Fruit fly (Drosophila melanogaster) whole organism, embryonic: ENCODE data around the gene Pde11.

ENCODE experiments used
- Blimp-1 ChIP-seq: fragments of 200-800 bp; sonication (Bioruptor generic); optimal IDR thresholded peaks from 3 replicates; lab custom pipeline; 2018; ENCODE audit warnings: missing biosample characterization, missing genetic modification characterization, mild to moderate bottlenecking, moderate library complexity, missing genetic modification reagents
- CG10321 ChIP-seq: fragments of 200-800 bp; sonication (Bioruptor generic); IDR thresholded peaks from 2 replicates; pipeline ENCODE4 v1.3.6; 2022; ENCODE audit warnings: missing biosample characterization, missing genetic modification characterization
- CG10431 ChIP-seq: fragments of 200-800 bp; sonication (Bioruptor generic); optimal IDR thresholded peaks from 3 replicates; lab custom pipeline; 2018; ENCODE audit warnings: missing biosample characterization, mild to moderate bottlenecking, missing genetic modification characterization
- CG10979 ChIP-seq: fragments of 200-800 bp; sonication (Bioruptor generic); optimal IDR thresholded peaks from 2 replicates; lab custom pipeline; 2018; ENCODE audit warnings: missing biosample characterization, mild to moderate bottlenecking, missing genetic modification characterization, moderate library complexity
- CG12299 ChIP-seq: fragments of 200-800 bp; sonication (Bioruptor generic); optimal IDR thresholded peaks from 2 replicates; lab custom pipeline; 2018; ENCODE audit warnings: missing biosample characterization, mild to moderate bottlenecking, missing genetic modification characterization
- CG13894 ChIP-seq: fragments of 200-800 bp; sonication (Bioruptor generic); optimal IDR thresholded peaks from 3 replicates; lab custom pipeline; 2018; ENCODE audit warnings: missing biosample characterization, mild to moderate bottlenecking, missing genetic modification characterization, moderate library complexity
- CG1602 ChIP-seq: fragments of 200-800 bp; sonication (Bioruptor generic); optimal IDR thresholded peaks from 3 replicates; lab custom pipeline; 2016; ENCODE audit warnings: missing biosample characterization, missing genetic modification characterization
- CG1603 ChIP-seq: fragments of 200-800 bp; sonication (Bioruptor generic); optimal IDR thresholded peaks from 2 replicates; lab custom pipeline; 2019; ENCODE audit warnings: missing biosample characterization, mild to moderate bottlenecking, missing genetic modification characterization, moderate library complexity
- CG17802 ChIP-seq: fragments of 200-800 bp; sonication (Bioruptor generic); optimal IDR thresholded peaks from 2 replicates; lab custom pipeline; 2018; ENCODE audit warnings: missing biosample characterization, mild to moderate bottlenecking, missing genetic modification characterization, moderate library complexity
- CG2678 ChIP-seq: fragments of 200-800 bp; sonication (Bioruptor generic); optimal IDR thresholded peaks from 3 replicates; lab custom pipeline; 2019; ENCODE audit warnings: missing biosample characterization, mild to moderate bottlenecking, missing genetic modification characterization, moderate library complexity
- CG32772 ChIP-seq: fragments of 200-800 bp; sonication (Bioruptor generic); IDR thresholded peaks from 2 replicates; pipeline ENCODE4 v1.3.6; 2022; ENCODE audit warnings: missing biosample characterization, missing genetic modification characterization
- CG3281 ChIP-seq: fragments of 200-800 bp; sonication (Bioruptor generic); optimal IDR thresholded peaks from 3 replicates; lab custom pipeline; 2017; ENCODE audit warnings: missing biosample characterization, mild to moderate bottlenecking, missing genetic modification characterization
- CG43689 ChIP-seq: fragments of 200-800 bp; sonication (Bioruptor generic); IDR thresholded peaks from 2 replicates; pipeline ENCODE4 v1.3.6; 2022; ENCODE audit warnings: missing biosample characterization, missing genetic modification characterization
- CG6254 ChIP-seq: fragments of 200-800 bp; sonication (Bioruptor generic); optimal IDR thresholded peaks from 3 replicates; lab custom pipeline; 2017; ENCODE audit warnings: mild to moderate bottlenecking, missing biosample characterization, missing genetic modification reagents, missing genetic modification characterization
- CG6654 ChIP-seq: fragments of 200-800 bp; sonication (Bioruptor generic); optimal IDR thresholded peaks from 2 replicates; lab custom pipeline; 2017; ENCODE audit warnings: missing biosample characterization, mild to moderate bottlenecking, missing genetic modification characterization
- CG6813 ChIP-seq: fragments of 200-800 bp; sonication (Bioruptor generic); optimal IDR thresholded peaks from 2 replicates; lab custom pipeline; 2017; ENCODE audit warnings: missing biosample characterization, missing genetic modification characterization, mild to moderate bottlenecking, moderate library complexity, missing genetic modification reagents
- CG8290 ChIP-seq, 3 experiments: fragments of 200-800 bp; sonication (Bioruptor generic); optimal IDR thresholded peaks; 2 replicates each; lab custom pipeline; 2016 to 2019; ENCODE audit warnings: missing biosample characterization in 3 of 3, missing genetic modification characterization in 3 of 3, mild to moderate bottlenecking in 2 of 3, moderate library complexity in 1 of 3
- CG8388 ChIP-seq: fragments of 200-800 bp; sonication (Bioruptor generic); optimal IDR thresholded peaks from 2 replicates; lab custom pipeline; 2019; ENCODE audit warnings: missing biosample characterization, mild to moderate bottlenecking, missing genetic modification characterization, moderate library complexity
- Dfd ChIP-seq, 2 experiments: fragments of >200 bp; optimal IDR thresholded peaks; 2 replicates each; lab custom pipeline; 2017; ENCODE audit warnings: missing biosample characterization in 2 of 2, missing genetic modification characterization in 2 of 2
- Dll ChIP-seq: fragments of 200-800 bp; sonication (Bioruptor generic); IDR thresholded peaks from 4 replicates; pipeline ENCODE4 v1.3.6; 2022; ENCODE audit warnings: missing biosample characterization, missing genetic modification characterization; ENCODE audit not compliant: partially characterized antibody
- Hr78 ChIP-seq, 2 experiments: fragments of 200-800 bp in 1 of 2; fragments of >200 bp in 1 of 2; sonication (Bioruptor generic) in 1 of 2; optimal IDR thresholded peaks; 2 replicates each; lab custom pipeline; 2017 to 2019; ENCODE audit warnings: missing biosample characterization in 2 of 2, missing genetic modification characterization in 2 of 2, mild to moderate bottlenecking in 1 of 2, moderate library complexity in 1 of 2
- Opbp ChIP-seq: fragments of 200-800 bp; sonication (Bioruptor generic); IDR thresholded peaks from 3 replicates; pipeline ENCODE4 v1.3.6; 2022; ENCODE audit warnings: missing biosample characterization, missing genetic modification characterization; ENCODE audit not compliant: partially characterized antibody
- Optix ChIP-seq: fragments of 200-800 bp; sonication (Bioruptor generic); IDR thresholded peaks from 3 replicates; pipeline ENCODE4 v1.3.6; 2022; ENCODE audit warnings: missing biosample characterization, missing genetic modification characterization
- Pdp1 ChIP-seq, 2 experiments: fragments of 200-800 bp; sonication (Bioruptor generic); optimal IDR thresholded peaks; 3 replicates each; lab custom pipeline; 2016; ENCODE audit warnings: missing biosample characterization in 2 of 2, missing genetic modification characterization in 2 of 2, mild to moderate bottlenecking in 1 of 2, moderate library complexity in 1 of 2
- Sry-β ChIP-seq: fragments of 200-800 bp; sonication (Bioruptor generic); optimal IDR thresholded peaks from 2 replicates; lab custom pipeline; 2018; ENCODE audit warnings: missing biosample characterization, mild to moderate bottlenecking, missing genetic modification characterization, moderate library complexity
- Xrp1 ChIP-seq: fragments of 200-800 bp; sonication (Bioruptor generic); IDR thresholded peaks from 2 replicates; pipeline ENCODE4 v1.3.6; 2022; ENCODE audit warnings: missing biosample characterization, missing genetic modification characterization
- bab2 ChIP-seq: fragments of 200-800 bp; sonication (Bioruptor generic); optimal IDR thresholded peaks from 2 replicates; lab custom pipeline; 2016; ENCODE audit warnings: missing biosample characterization, missing genetic modification characterization
- bowl ChIP-seq: fragments of 200-800 bp; sonication (Bioruptor generic); IDR thresholded peaks from 2 replicates; pipeline ENCODE4 v1.3.6; 2022; ENCODE audit warnings: missing biosample characterization, missing genetic modification characterization
- btn ChIP-seq: fragments of 200-800 bp; sonication (Bioruptor generic); optimal IDR thresholded peaks from 2 replicates; lab custom pipeline; 2016; ENCODE audit warnings: missing biosample characterization, missing genetic modification characterization
- cg ChIP-seq: fragments of 200-800 bp; sonication (Bioruptor generic); optimal IDR thresholded peaks from 3 replicates; lab custom pipeline; 2019; ENCODE audit warnings: missing biosample characterization, mild to moderate bottlenecking, missing genetic modification characterization, moderate library complexity
- chif ChIP-seq, 2 experiments: fragments of 200-800 bp; sonication (Bioruptor generic); optimal IDR thresholded peaks; 3 replicates each; lab custom pipeline; 2016; ENCODE audit warnings: missing biosample characterization in 2 of 2, missing genetic modification characterization in 2 of 2
- crp ChIP-seq, 2 experiments: fragments of 200-800 bp; sonication (Bioruptor generic); optimal IDR thresholded peaks; 2 replicates in 1 of 2; 3 replicates in 1 of 2; lab custom pipeline; 2017; ENCODE audit warnings: missing biosample characterization in 2 of 2, missing genetic modification characterization in 2 of 2, mild to moderate bottlenecking in 1 of 2, moderate library complexity in 1 of 2
- ems ChIP-seq: fragments of 200-800 bp; sonication (Bioruptor generic); optimal IDR thresholded peaks from 3 replicates; lab custom pipeline; 2016; ENCODE audit warnings: missing biosample characterization, missing genetic modification characterization
- ewg ChIP-seq: fragments of 200-800 bp; sonication (Bioruptor generic); optimal IDR thresholded peaks from 3 replicates; lab custom pipeline; 2017; ENCODE audit warnings: mild to moderate bottlenecking, missing biosample characterization, missing genetic modification reagents, missing genetic modification characterization
- fd3F ChIP-seq: fragments of 200-800 bp; sonication (Bioruptor generic); optimal IDR thresholded peaks from 2 replicates; lab custom pipeline; 2018; ENCODE audit warnings: missing biosample characterization, mild to moderate bottlenecking, missing genetic modification characterization, moderate library complexity
- gcm ChIP-seq: fragments of 200-800 bp; sonication (Bioruptor generic); optimal IDR thresholded peaks from 2 replicates; lab custom pipeline; 2019; ENCODE audit warnings: missing biosample characterization, mild to moderate bottlenecking, missing genetic modification characterization, moderate library complexity
- gsb ChIP-seq: fragments of 200-800 bp; sonication (Bioruptor generic); IDR thresholded peaks from 2 replicates; pipeline ENCODE4 v1.3.6; 2022; ENCODE audit warnings: missing biosample characterization, missing genetic modification characterization
- gt ChIP-seq: fragments of 200-800 bp; sonication (Bioruptor generic); IDR thresholded peaks from 2 replicates; pipeline ENCODE4 v1.3.6; 2022; ENCODE audit warnings: missing biosample characterization, missing genetic modification characterization
- hbn ChIP-seq: fragments of 200-800 bp; sonication (Bioruptor generic); IDR thresholded peaks from 2 replicates; pipeline ENCODE4 v1.3.6; 2022; ENCODE audit warnings: missing biosample characterization, missing genetic modification characterization; ENCODE audit not compliant: partially characterized antibody
- mirr ChIP-seq: fragments of 200-800 bp; sonication (Bioruptor generic); optimal IDR thresholded peaks from 3 replicates; lab custom pipeline; 2018; ENCODE audit warnings: missing biosample characterization, mild to moderate bottlenecking, missing genetic modification characterization
- oc ChIP-seq: fragments of 200-800 bp; sonication (Bioruptor generic); optimal IDR thresholded peaks from 2 replicates; lab custom pipeline; 2018; ENCODE audit warnings: missing biosample characterization, mild to moderate bottlenecking, missing genetic modification characterization, moderate library complexity
- odd ChIP-seq: fragments of 200-800 bp; sonication (Bioruptor generic); optimal IDR thresholded peaks from 2 replicates; lab custom pipeline; 2017; ENCODE audit warnings: missing biosample characterization, mild to moderate bottlenecking, missing genetic modification characterization
- otp ChIP-seq: fragments of 200-800 bp; sonication (Bioruptor generic); IDR thresholded peaks from 3 replicates; pipeline ENCODE4, ENCODE4 v1.3.6; 2022; ENCODE audit warnings: missing biosample characterization, missing genetic modification characterization
- phol ChIP-seq: fragments of 200-800 bp; sonication (Bioruptor generic); optimal IDR thresholded peaks from 3 replicates; lab custom pipeline; 2018; ENCODE audit warnings: missing biosample characterization, mild to moderate bottlenecking, missing genetic modification characterization, moderate library complexity
- psq ChIP-seq: fragments of 200-800 bp; sonication (Bioruptor generic); optimal IDR thresholded peaks from 2 replicates; lab custom pipeline; 2017; ENCODE audit warnings: missing biosample characterization, missing genetic modification characterization
- schlank ChIP-seq: fragments of 200-800 bp; sonication (Bioruptor generic); optimal IDR thresholded peaks from 2 replicates; lab custom pipeline; 2018; ENCODE audit warnings: missing biosample characterization, mild to moderate bottlenecking, missing genetic modification characterization
- slbo ChIP-seq: fragments of 200-800 bp; sonication (Bioruptor generic); IDR thresholded peaks from 2 replicates; pipeline ENCODE4 v1.3.6; 2022; ENCODE audit warnings: missing biosample characterization, missing genetic modification characterization
- slou ChIP-seq: fragments of 200-800 bp; sonication (Bioruptor generic); optimal IDR thresholded peaks from 3 replicates; lab custom pipeline; 2016; ENCODE audit warnings: missing biosample characterization, missing genetic modification characterization
- tgo ChIP-seq: fragments of 200-800 bp; sonication (Bioruptor generic); IDR thresholded peaks from 3 replicates; pipeline ENCODE4 v1.3.6; 2022; ENCODE audit warnings: missing biosample characterization, missing genetic modification characterization
- vvl ChIP-seq: fragments of 200-800 bp; sonication (Bioruptor generic); IDR thresholded peaks from 2 replicates; pipeline ENCODE4 v1.3.6; 2022; ENCODE audit warnings: missing biosample characterization, missing genetic modification characterization

Pde11 gene

DNA sequence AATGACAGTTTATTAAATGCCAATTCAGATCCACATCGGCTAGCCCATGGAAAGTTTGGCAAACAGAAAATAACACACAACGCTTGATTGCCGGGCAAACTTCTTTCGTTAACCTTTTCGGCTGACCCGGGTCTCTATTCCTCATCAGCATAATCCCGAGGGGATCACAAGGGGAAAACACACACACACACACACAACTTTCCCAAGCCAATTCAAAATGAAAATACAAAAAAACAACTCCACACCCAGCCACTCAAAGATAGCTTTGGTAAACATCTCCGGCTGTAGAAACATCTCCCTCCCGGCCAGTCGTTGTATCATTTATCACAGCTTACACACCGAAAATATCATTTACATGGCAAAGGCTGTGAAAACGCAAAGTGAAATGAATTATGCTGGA, 30.0 kb upstream of the Pde11 start:
- TF ChIP-seq Xrp1 (GFP tag; lab: Robert Waterston, UW) (0 out of 2 replicates have a peak, but pooled peaks have one; percentile 11), mirr (GFP tag; lab: Kevin White, UChicago) (no peak), phol (tag; lab: Kevin White, UChicago) (no peak), Pdp1 (GFP tag; optimal IDR thresholded peaks at IDR 0.05; lab: Kevin White, UChicago) (no peak), CG6813 (GFP tag; lab: Kevin White, UChicago) (no peak), slbo (GFP tag; lab: Robert Waterston, UW) (no peak), CG10431 (peak; percentile 19), gcm (no peak), CG6654 (GFP tag; lab: Kevin White, UChicago) (no peak), crp (GFP tag; optimal IDR thresholded peaks at IDR 0.05; lab: Kevin White, UChicago) (no peak), CG3281 (no peak), CG1602 (GFP tag; lab: Kevin White, UChicago) (no peak), Hr78 (GFP tag; optimal IDR thresholded peaks at IDR 0.05; lab: Kevin White, UChicago) (peak in 1 of 2 experiments; percentile 54), gsb (GFP tag; lab: Robert Waterston, UW) (no peak), CG13894 (tag; lab: Kevin White, UChicago) (peak; percentile 0), CG10979 (tag; lab: Kevin White, UChicago) (no peak), CG12299 (tag; lab: Kevin White, UChicago) (no peak), slou (no peak), Blimp-1 (GFP tag; lab: Kevin White, UChicago) (no peak), CG1603 (no peak), CG10321 (GFP tag; lab: Robert Waterston, UW) (no peak), tgo (GFP tag; lab: Robert Waterston, UW) (no peak), Optix (GFP tag; lab: Robert Waterston, UW) (no peak), hbn (GFP tag; lab: Robert Waterston, UW) (no peak), Dfd (GFP tag; optimal IDR thresholded peaks at IDR 0.05; lab: Kevin White, UChicago) (no peak), CG17802 (tag; lab: Kevin White, UChicago) (no peak), otp (GFP tag; lab: Robert Waterston, UW) (0 out of 3 replicates have a peak, but pooled peaks have one; percentile 21), btn (GFP tag; lab: Kevin White, UChicago) (no peak), cg (GFP tag; lab: Kevin White, UChicago) (peak; percentile 19), vvl (GFP tag; lab: Robert Waterston, UW) (peak; percentile 56; the same call in 1 of the 2 replicates), fd3F (GFP tag; lab: Kevin White, UChicago) (no peak), CG2678 (tag; lab: Kevin White, UChicago) (no peak), bowl (no peak), psq (GFP tag; lab: Kevin White, UChicago) (no peak), Dll (GFP tag; lab: Robert Waterston, UW) (no peak), CG32772 (no peak), oc (tag; lab: Kevin White, UChicago) (peak; percentile 76), ems (GFP tag; lab: Kevin White, UChicago) (no peak)

- peak; percentile 51 for TF ChIP-seq odd (GFP tag; lab: Kevin White, UChicago)
- no peak for TF ChIP-seq gt (GFP tag; lab: Robert Waterston, UW)
- peak; percentile 19 for TF ChIP-seq ewg
- TF ChIP-seq CG6254 (GFP tag; lab: Kevin White, UChicago), result peak; percentile 67
- no peak for TF ChIP-seq chif (GFP tag; optimal IDR thresholded peaks at IDR 0.05; lab: Kevin White, UChicago)
- TF ChIP-seq CG8290 (GFP tag; optimal IDR thresholded peaks at IDR 0.05; lab: Kevin White, UChicago), result peak; percentile 46
- TF ChIP-seq CG8290 (tag; optimal IDR thresholded peaks at IDR 0.05; lab: Kevin White, UChicago), result no peak
- no peak for TF ChIP-seq Dfd (GFP tag; optimal IDR thresholded peaks at IDR 0.05; lab: Kevin White, UChicago)
- TF ChIP-seq schlank (tag; lab: Kevin White, UChicago), result peak; percentile 17
- TF ChIP-seq Sry-β (GFP tag; lab: Kevin White, UChicago), result no peak
- TF ChIP-seq bab2 (GFP tag; lab: Kevin White, UChicago), result no peak
- TF ChIP-seq CG8388, result peak; percentile 78
- no peak for TF ChIP-seq CG43689 (GFP tag; lab: Robert Waterston, UW)
- 0 out of 3 replicates have a peak, but pooled peaks have one; percentile 46 for TF ChIP-seq Opbp (GFP tag; lab: Robert Waterston, UW)
Observed at dm6 chr2L:18617003-18617402, 26.9 kb upstream of the Pde11 start, which contains the start of gene MESR3. Gene MESR3 (plus strand): TSS chr2L:18617256.
